Worm (Caenorhabditis elegans) whole organism, L1 larva: ENCODE results near the gene clec-24.

Experiments used
- C04F5.9 ChIP-seq: sonication (generic microtip); optimal IDR thresholded peaks from 2 replicates; lab custom pipeline; 2016; ENCODE audit warnings: missing genetic modification characterization, missing compliant biosample characterization
- C16A3.4 ChIP-seq: fragments of 150-350 bp; optimal IDR thresholded peaks from 2 replicates; lab custom pipeline; 2014; ENCODE audit warnings: missing biosample characterization, missing genetic modification characterization
- C34B4.2 ChIP-seq: sonication (generic microtip); optimal IDR thresholded peaks from 2 replicates; lab custom pipeline; 2017; ENCODE audit warnings: mild to moderate bottlenecking, missing genetic modification characterization, missing compliant biosample characterization
- F16B12.6 ChIP-seq: fragments of 150-350 bp; optimal IDR thresholded peaks from 2 replicates; lab custom pipeline; 2014; ENCODE audit warnings: missing biosample characterization, missing genetic modification characterization
- Y116A8C.19 ChIP-seq: sonication (generic microtip); optimal IDR thresholded peaks from 2 replicates; lab custom pipeline; 2016; ENCODE audit warnings: missing compliant biosample characterization, missing genetic modification characterization, borderline replicate concordance
- aha-1 ChIP-seq: fragments of 150-350 bp; optimal IDR thresholded peaks from 2 replicates; lab custom pipeline; 2014; ENCODE audit warnings: missing biosample characterization, missing genetic modification characterization
- alr-1 ChIP-seq: fragments of 200-800 bp; sonication (Bioruptor generic); optimal IDR thresholded peaks from 2 replicates; lab custom pipeline; 2018; ENCODE audit warnings: borderline replicate concordance, mild to moderate bottlenecking, missing genetic modification characterization, missing compliant biosample characterization
- ama-1 ChIP-seq: fragments of 150-350 bp; optimal IDR thresholded peaks from 2 replicates; lab custom pipeline; 2014
- blmp-1 ChIP-seq: fragments of 150-350 bp; optimal IDR thresholded peaks from 2 replicates; lab custom pipeline; 2014; ENCODE audit warnings: missing biosample characterization, missing genetic modification characterization
- ceh-63 ChIP-seq: fragments of 200-800 bp; sonication (Bioruptor generic); optimal IDR thresholded peaks from 2 replicates; lab custom pipeline; 2018; ENCODE audit warnings: mild to moderate bottlenecking, missing genetic modification characterization, missing compliant biosample characterization
- ceh-8 ChIP-seq: fragments of 200-800 bp; sonication (Bioruptor generic); optimal IDR thresholded peaks from 2 replicates; lab custom pipeline; 2018; ENCODE audit warnings: mild to moderate bottlenecking, missing genetic modification characterization, moderate library complexity, missing compliant biosample characterization
- ceh-88 ChIP-seq: fragments of 200-800 bp; sonication (Bioruptor generic); IDR thresholded peaks from 2 replicates; pipeline ENCODE4 v1.3.6; 2022; ENCODE audit warnings: missing genetic modification characterization, missing compliant biosample characterization
- ces-1 ChIP-seq: fragments of 150-350 bp; optimal IDR thresholded peaks from 2 replicates; lab custom pipeline; 2014; ENCODE audit warnings: missing biosample characterization, missing genetic modification reagents, missing genetic modification characterization
- efl-1 ChIP-seq, 4 experiments: fragments of 150-350 bp; optimal IDR thresholded peaks in 3 of 4; peaks in 1 of 4; 1 replicate in 1 of 4; 2 replicates in 3 of 4; lab custom pipeline; 2014; ENCODE audit warnings: missing biosample characterization in 2 of 4, missing genetic modification characterization in 2 of 4, missing genetic modification reagents in 2 of 4
- egl-13 ChIP-seq: sonication (generic microtip); optimal IDR thresholded peaks from 2 replicates; lab custom pipeline; 2016; ENCODE audit warnings: missing genotype, missing genetic modification reagents, missing genetic modification characterization, missing compliant biosample characterization
- egl-27 ChIP-seq, 2 experiments: fragments of 150-350 bp in 1 of 2; sonication (generic microtip); optimal IDR thresholded peaks; 3 replicates each; lab custom pipeline; 2017 to 2018; ENCODE audit warnings: missing biosample characterization in 2 of 2, missing genetic modification characterization in 2 of 2, missing genetic modification reagents in 2 of 2
- elt-2 ChIP-seq: sonication (generic microtip); optimal IDR thresholded peaks from 2 replicates; lab custom pipeline; 2016; ENCODE audit warnings: missing genetic modification characterization, mild to moderate bottlenecking, inconsistent platforms, missing compliant biosample characterization, missing genetic modification reagents
- ets-5 ChIP-seq: fragments of 200-800 bp; sonication (Bioruptor generic); IDR thresholded peaks from 2 replicates; pipeline ENCODE4 v1.3.6; 2022; ENCODE audit warnings: missing genetic modification characterization, missing compliant biosample characterization
- fkh-10 ChIP-seq: sonication (generic microtip); optimal IDR thresholded peaks from 2 replicates; lab custom pipeline; 2017; ENCODE audit warnings: missing biosample characterization, missing genetic modification reagents, missing genetic modification characterization
- fkh-4 ChIP-seq: sonication (generic microtip); optimal IDR thresholded peaks from 2 replicates; lab custom pipeline; 2016; ENCODE audit warnings: missing compliant biosample characterization, missing genetic modification characterization, borderline replicate concordance
- fkh-8 ChIP-seq: sonication (generic microtip); optimal IDR thresholded peaks from 2 replicates; lab custom pipeline; 2016; ENCODE audit warnings: mild to moderate bottlenecking, missing genetic modification characterization, missing compliant biosample characterization
- fos-1 ChIP-seq: fragments of 150-350 bp; optimal IDR thresholded peaks from 2 replicates; lab custom pipeline; 2014; ENCODE audit warnings: missing biosample characterization, missing genetic modification characterization
- hlh-17 ChIP-seq: fragments of 200-800 bp; sonication (Bioruptor generic); optimal IDR thresholded peaks from 2 replicates; lab custom pipeline; 2018; ENCODE audit warnings: missing genetic modification characterization, mild to moderate bottlenecking, missing compliant biosample characterization, moderate library complexity, borderline replicate concordance
- hlh-4 ChIP-seq: sonication (generic microtip); optimal IDR thresholded peaks from 2 replicates; lab custom pipeline; 2016; ENCODE audit warnings: mild to moderate bottlenecking, missing genetic modification characterization, missing compliant biosample characterization
- hpl-2 ChIP-seq: fragments of 150-350 bp; optimal IDR thresholded peaks from 2 replicates; lab custom pipeline; 2014; ENCODE audit warnings: missing biosample characterization, missing genetic modification reagents, missing genetic modification characterization
- irx-1 ChIP-seq: sonication (generic microtip); optimal IDR thresholded peaks from 2 replicates; lab custom pipeline; 2016; ENCODE audit warnings: missing genetic modification characterization, missing compliant biosample characterization
- isw-1 ChIP-seq: fragments of 200-800 bp; sonication (Bioruptor generic); IDR thresholded peaks from 2 replicates; pipeline ENCODE4 v1.3.6; 2022; ENCODE audit warnings: missing genetic modification characterization, missing compliant biosample characterization
- lin-13 ChIP-seq: fragments of 150-350 bp; optimal IDR thresholded peaks from 2 replicates; lab custom pipeline; 2014; ENCODE audit warnings: missing biosample characterization, missing genetic modification reagents, missing genetic modification characterization
- lin-15B ChIP-seq: fragments of 150-350 bp; sonication (generic microtip); optimal IDR thresholded peaks from 3 replicates; lab custom pipeline; 2014; ENCODE audit warnings: missing biosample characterization, missing genetic modification characterization
- lin-35 ChIP-seq, 2 experiments: fragments of 150-350 bp; optimal IDR thresholded peaks; 2 replicates each; lab custom pipeline; 2014; ENCODE audit warnings: missing biosample characterization in 2 of 2, missing genetic modification characterization in 2 of 2, missing genetic modification reagents in 2 of 2
- lir-3 ChIP-seq: sonication (generic microtip); optimal IDR thresholded peaks from 2 replicates; lab custom pipeline; 2016; ENCODE audit warnings: mild to moderate bottlenecking, missing genetic modification characterization, moderate library complexity, missing compliant biosample characterization; ENCODE audit not compliant: poor library complexity
- lsy-2 ChIP-seq, 2 experiments: fragments of 150-350 bp; optimal IDR thresholded peaks; 2 replicates each; lab custom pipeline; 2014; ENCODE audit warnings: missing biosample characterization in 2 of 2, missing genetic modification characterization in 2 of 2
- mep-1 ChIP-seq: fragments of 150-350 bp; optimal IDR thresholded peaks from 2 replicates; lab custom pipeline; 2014; ENCODE audit warnings: missing biosample characterization, missing genetic modification characterization
- nhr-237 ChIP-seq: fragments of 150-350 bp; optimal IDR thresholded peaks from 2 replicates; lab custom pipeline; 2014; ENCODE audit warnings: missing biosample characterization, missing genetic modification characterization
- nhr-47 ChIP-seq: sonication (generic microtip); optimal IDR thresholded peaks from 2 replicates; lab custom pipeline; 2016; ENCODE audit warnings: mild to moderate bottlenecking, missing genetic modification characterization, moderate library complexity, missing compliant biosample characterization
- nhr-76 ChIP-seq: sonication (generic microtip); optimal IDR thresholded peaks from 2 replicates; lab custom pipeline; 2017; ENCODE audit warnings: missing biosample characterization, missing genetic modification characterization
- nhr-77 ChIP-seq: fragments of 150-350 bp; optimal IDR thresholded peaks from 2 replicates; lab custom pipeline; 2014; ENCODE audit warnings: missing biosample characterization, missing genetic modification characterization
- nhr-90 ChIP-seq: sonication (generic microtip); optimal IDR thresholded peaks from 2 replicates; lab custom pipeline; 2016; ENCODE audit warnings: mild to moderate bottlenecking, missing genetic modification characterization, missing compliant biosample characterization; ENCODE audit not compliant: poor library complexity
- pqm-1 ChIP-seq: sonication (generic microtip); optimal IDR thresholded peaks from 3 replicates; lab custom pipeline; 2017; ENCODE audit warnings: missing biosample characterization, missing genetic modification characterization
- snpc-4 ChIP-seq: fragments of 150-350 bp; optimal IDR thresholded peaks from 2 replicates; lab custom pipeline; 2014; ENCODE audit warnings: missing biosample characterization, missing genetic modification characterization
- sox-4 ChIP-seq: sonication (generic microtip); optimal IDR thresholded peaks from 2 replicates; lab custom pipeline; 2016; ENCODE audit warnings: missing genetic modification characterization, missing compliant biosample characterization
- sptf-1 ChIP-seq: fragments of 150-350 bp; optimal IDR thresholded peaks from 2 replicates; lab custom pipeline; 2014; ENCODE audit warnings: missing biosample characterization, missing genetic modification characterization
- unc-62 ChIP-seq: fragments of 150-350 bp; optimal IDR thresholded peaks from 2 replicates; lab custom pipeline; 2014; ENCODE audit warnings: missing biosample characterization, missing genetic modification reagents, missing genetic modification characterization
- unc-98 ChIP-seq: fragments of 200-800 bp; sonication (Bioruptor generic); IDR thresholded peaks from 2 replicates; pipeline ENCODE4 v1.3.6; 2022; ENCODE audit warnings: missing genetic modification characterization, missing compliant biosample characterization
- vab-15 ChIP-seq: sonication (generic microtip); optimal IDR thresholded peaks from 2 replicates; lab custom pipeline; 2017; ENCODE audit warnings: missing genotype, mild to moderate bottlenecking, missing genetic modification characterization, missing compliant biosample characterization
- zip-4 ChIP-seq: fragments of 200-800 bp; sonication (Bioruptor generic); optimal IDR thresholded peaks from 2 replicates; lab custom pipeline; 2018; ENCODE audit warnings: mild to moderate bottlenecking, missing genetic modification characterization, moderate library complexity, missing compliant biosample characterization

The clec-24 gene

DNA sequence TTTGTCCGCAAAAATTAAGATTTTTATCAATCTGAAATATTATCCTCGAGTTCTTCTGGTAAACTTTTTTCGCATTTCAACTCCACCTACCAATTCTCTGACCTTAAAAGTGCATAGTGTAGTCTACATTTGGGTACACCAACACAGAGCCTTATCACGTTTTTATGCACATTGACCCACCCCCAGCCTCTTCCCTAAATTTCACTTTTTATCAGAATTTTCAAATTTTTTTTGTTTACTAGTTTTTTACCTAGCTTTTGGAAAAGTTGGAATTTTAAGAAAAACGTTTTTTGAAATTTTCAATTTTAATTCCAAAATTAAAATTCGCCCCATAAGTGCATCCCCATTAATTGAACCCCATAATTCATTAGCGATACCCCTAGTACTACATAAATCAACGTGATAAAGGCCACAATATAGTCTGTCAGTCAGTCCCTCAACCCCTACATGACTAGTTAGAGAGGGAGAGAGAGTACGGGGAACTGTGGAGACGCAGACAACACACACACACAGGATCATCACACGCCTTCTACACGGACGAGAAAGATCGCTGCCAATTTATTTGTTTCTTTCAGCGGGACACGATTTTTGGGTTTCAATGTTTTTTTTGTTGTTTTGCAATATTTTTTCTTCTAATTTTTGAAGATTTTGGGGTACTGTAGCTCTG is 47.1 kb upstream of the clec-24 start (continued):
- no peak for TF ChIP-seq lin-15B (tag; lab: Kevin White, UChicago)
- no peak for TF ChIP-seq ceh-63 (GFP tag; lab: Kevin White, UChicago)
- TF ChIP-seq irx-1 (tag; lab: Kevin White, UChicago) = no peak
- TF ChIP-seq isw-1 (GFP tag; lab: Robert Waterston, UW) = no peak
- peak; percentile 28 for TF ChIP-seq elt-2 (tag; lab: Kevin White, UChicago)

DNA sequence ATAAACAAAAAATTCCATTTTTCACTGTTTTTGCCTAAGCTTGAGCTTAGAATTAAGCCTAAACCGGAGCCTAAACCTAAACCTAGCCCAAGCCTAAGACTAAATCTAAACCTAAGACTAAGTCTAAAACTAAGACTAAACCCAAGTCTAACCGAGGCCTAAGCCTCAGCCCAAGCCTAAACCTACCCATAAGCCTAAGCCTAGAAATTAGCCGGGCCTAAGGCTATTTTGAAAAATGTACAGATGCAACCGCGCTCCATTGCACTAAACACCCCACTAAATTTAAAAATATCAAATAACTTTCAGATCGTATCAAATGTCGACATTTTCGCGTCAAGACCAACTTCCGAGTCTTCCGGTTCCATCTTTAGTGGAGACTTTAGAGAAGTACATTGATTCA is 46.6 kb upstream of the clec-24 start, which contains the start of gene T20B3.1:
Gene T20B3.1, plus strand, starts transcription at position 301 of the 400 bp plus-strand sequence.
- TF ChIP-seq F16B12.6 (tag; lab: Kevin White, UChicago) = no peak
- no peak for TF ChIP-seq fkh-8 (tag; lab: Kevin White, UChicago)
- no peak for TF ChIP-seq pqm-1 (tag; lab: Kevin White, UChicago)
- no peak for TF ChIP-seq nhr-77
- no peak for TF ChIP-seq blmp-1 (tag; lab: Kevin White, UChicago)
- no peak for TF ChIP-seq efl-1 (optimal IDR thresholded peaks at IDR 0.05; lab: Kevin White, UChicago)
- peak in 1 of 2 experiments; percentile 73 for TF ChIP-seq efl-1 (GFP tag; optimal IDR thresholded peaks at IDR 0.05 in 1 of 2; lab: Kevin White, UChicago)
- no peak for TF ChIP-seq ama-1
- TF ChIP-seq, all 84 proteins: peak for 1

DNA sequence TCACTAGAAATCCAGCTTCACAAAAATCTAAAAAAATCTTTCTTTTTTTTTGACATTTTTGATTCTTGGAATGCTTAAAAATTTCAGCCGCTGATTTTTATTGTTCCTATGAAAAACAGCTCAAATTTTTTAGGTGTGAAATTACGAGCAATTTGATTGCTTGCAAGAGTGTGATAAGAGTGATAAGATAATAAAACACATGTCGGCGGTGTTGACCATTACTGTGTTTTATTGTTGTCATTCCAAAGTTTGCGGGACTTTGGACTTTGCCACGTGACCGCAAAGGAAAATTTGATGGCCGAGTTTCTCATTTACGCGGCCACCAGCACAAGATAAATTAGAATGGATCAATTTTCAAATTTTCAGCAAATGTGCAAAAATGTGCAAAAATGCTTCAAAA is 45.1 kb upstream of the clec-24 start:
- TF ChIP-seq hpl-2 = no peak
- TF ChIP-seq ceh-88 = no peak
- TF ChIP-seq Y116A8C.19 (tag; lab: Kevin White, UChicago) = no peak
- no peak for TF ChIP-seq ceh-63 (GFP tag; lab: Kevin White, UChicago)
- no peak for TF ChIP-seq unc-98 (GFP tag; lab: Robert Waterston, UW)
- no peak for TF ChIP-seq lir-3
- no peak for TF ChIP-seq egl-27 (tag; optimal IDR thresholded peaks at IDR 0.05; lab: Kevin White, UChicago)
- TF ChIP-seq mep-1 (tag; lab: Kevin White, UChicago) = no peak
- no peak for TF ChIP-seq fkh-8 (tag; lab: Kevin White, UChicago)
- no peak for TF ChIP-seq ets-5
- no peak for TF ChIP-seq nhr-237 (tag; lab: Kevin White, UChicago)
- TF ChIP-seq nhr-47 (tag; lab: Kevin White, UChicago) = no peak
- no peak for TF ChIP-seq egl-13 (tag; lab: Kevin White, UChicago)
- no peak for TF ChIP-seq nhr-76 (tag; lab: Kevin White, UChicago)
- TF ChIP-seq fkh-4 = no peak
- TF ChIP-seq sox-4 = no peak
- no peak for TF ChIP-seq unc-62 (GFP tag; lab: Kevin White, UChicago)
- TF ChIP-seq efl-1 (optimal IDR thresholded peaks at IDR 0.05; lab: Kevin White, UChicago) = no peak
- TF ChIP-seq efl-1 (GFP tag; optimal IDR thresholded peaks at IDR 0.05 in 1 of 2; lab: Kevin White, UChicago) = peak in 1 of 2 experiments; percentile 12
- TF ChIP-seq nhr-90 (tag; lab: Kevin White, UChicago) = peak; percentile 16
- no peak for TF ChIP-seq C04F5.9
- no peak for TF ChIP-seq irx-1 (tag; lab: Kevin White, UChicago)
- TF ChIP-seq F16B12.6 (tag; lab: Kevin White, UChicago) = no peak
- TF ChIP-seq lin-13 = no peak
- no peak for TF ChIP-seq ama-1
- TF ChIP-seq fkh-10 (GFP tag; lab: Kevin White, UChicago) = no peak
- no peak for TF ChIP-seq sptf-1 (tag; lab: Kevin White, UChicago)
- TF ChIP-seq lin-35 (GFP tag; optimal IDR thresholded peaks at IDR 0.05; lab: Kevin White, UChicago) = peak in 1 of 2 experiments; percentile 48
- no peak for TF ChIP-seq ces-1
- TF ChIP-seq snpc-4 (tag; lab: Kevin White, UChicago) = no peak
- no peak for TF ChIP-seq alr-1 (tag; lab: Kevin White, UChicago)
- no peak for TF ChIP-seq hlh-4 (tag; lab: Kevin White, UChicago)
- TF ChIP-seq ceh-8 = no peak
- TF ChIP-seq lsy-2 (tag; optimal IDR thresholded peaks at IDR 0.05; lab: Kevin White, UChicago) = no peak
- TF ChIP-seq C16A3.4 (tag; lab: Kevin White, UChicago) = no peak
- TF ChIP-seq C34B4.2 (tag; lab: Kevin White, UChicago) = no peak
- TF ChIP-seq aha-1 (tag; lab: Kevin White, UChicago) = no peak
- TF ChIP-seq hlh-17 = no peak
- TF ChIP-seq pqm-1 (tag; lab: Kevin White, UChicago) = no peak
- no peak for TF ChIP-seq zip-4 (GFP tag; lab: Kevin White, UChicago)
- no peak for TF ChIP-seq vab-15
- no peak for TF ChIP-seq fos-1
